Fruit fly (Drosophila melanogaster) whole organism, embryonic: ENCODE measurements around the gene CG5934.
A peak's percentile ranks its signal among the peaks of the same experiment; 100 is the strongest.

Experiments used
- Antp ChIP-seq: fragments of 200-800 bp; sonication (Bioruptor generic); optimal IDR thresholded peaks from 3 replicates; lab custom pipeline; 2016; ENCODE audit warnings: missing biosample characterization, missing genetic modification characterization
- Atf6 ChIP-seq: fragments of 200-800 bp; sonication (Bioruptor generic); IDR thresholded peaks from 2 replicates; pipeline ENCODE4 v1.3.6; 2022; ENCODE audit warnings: missing biosample characterization, missing genetic modification characterization
- BEAF-32 ChIP-seq: fragments of 200-800 bp; sonication (Bioruptor generic); optimal IDR thresholded peaks from 3 replicates; lab custom pipeline; 2017; ENCODE audit warnings: missing biosample characterization, missing genetic modification characterization, mild to moderate bottlenecking, moderate library complexity, missing genetic modification reagents
- CG10366 ChIP-seq: fragments of 200-800 bp; sonication (Bioruptor generic); IDR thresholded peaks from 2 replicates; pipeline ENCODE4 v1.3.6; 2022; ENCODE audit warnings: missing biosample characterization, missing genetic modification characterization
- CG11085 ChIP-seq: fragments of 200-800 bp; sonication (Bioruptor generic); IDR thresholded peaks from 2 replicates; pipeline ENCODE4 v1.3.6; 2022; ENCODE audit warnings: missing biosample characterization, missing genetic modification characterization
- CG11247 ChIP-seq: fragments of 200-800 bp; sonication (Bioruptor generic); IDR thresholded peaks from 2 replicates; pipeline ENCODE4 v1.3.6; 2022; ENCODE audit warnings: missing biosample characterization, missing genetic modification characterization
- CG11560 ChIP-seq: fragments of 200-800 bp; sonication (Bioruptor generic); IDR thresholded peaks from 3 replicates; pipeline ENCODE4 v1.3.6; 2022; ENCODE audit warnings: missing biosample characterization, missing genetic modification characterization
- CG11696 ChIP-seq: fragments of 200-800 bp; sonication (Bioruptor generic); IDR thresholded peaks from 2 replicates; pipeline ENCODE4 v1.3.6; 2022; ENCODE audit warnings: missing biosample characterization, missing genetic modification characterization
- CG14965 ChIP-seq: fragments of 200-800 bp; sonication (Bioruptor generic); optimal IDR thresholded peaks from 2 replicates; lab custom pipeline; 2016; ENCODE audit warnings: missing biosample characterization, missing genetic modification characterization, borderline replicate concordance
- CG15479 ChIP-seq: fragments of 200-800 bp; sonication (Bioruptor generic); optimal IDR thresholded peaks from 3 replicates; lab custom pipeline; 2019; ENCODE audit warnings: missing biosample characterization, mild to moderate bottlenecking, missing genetic modification characterization, moderate library complexity
- CG17829 ChIP-seq: fragments of 200-800 bp; optimal IDR thresholded peaks from 2 replicates; lab custom pipeline; 2019; ENCODE audit warnings: missing biosample characterization, mild to moderate bottlenecking, missing genetic modification characterization, moderate library complexity
- CG17912 ChIP-seq: fragments of 200-800 bp; sonication (Bioruptor generic); optimal IDR thresholded peaks from 2 replicates; lab custom pipeline; 2018; ENCODE audit warnings: missing biosample characterization, mild to moderate bottlenecking, missing genetic modification characterization
- CG18619 ChIP-seq: fragments of 200-800 bp; sonication (Bioruptor generic); optimal IDR thresholded peaks from 3 replicates; lab custom pipeline; 2017; ENCODE audit warnings: missing biosample characterization, mild to moderate bottlenecking, missing genetic modification characterization
- CG2120 ChIP-seq: fragments of 200-800 bp; sonication (Bioruptor generic); optimal IDR thresholded peaks from 3 replicates; lab custom pipeline; 2016; ENCODE audit warnings: missing biosample characterization, missing genetic modification characterization
- CG32767 ChIP-seq: fragments of 200-800 bp; sonication (Bioruptor generic); IDR thresholded peaks from 2 replicates; pipeline ENCODE4 v1.3.6; 2022; ENCODE audit warnings: missing biosample characterization, missing genetic modification characterization
- CG34376 ChIP-seq: fragments of 200-800 bp; sonication (Bioruptor generic); optimal IDR thresholded peaks from 2 replicates; lab custom pipeline; 2018; ENCODE audit warnings: missing biosample characterization, mild to moderate bottlenecking, missing genetic modification characterization
- CG6813 ChIP-seq: fragments of 200-800 bp; sonication (Bioruptor generic); optimal IDR thresholded peaks from 2 replicates; lab custom pipeline; 2017; ENCODE audit warnings: missing biosample characterization, missing genetic modification characterization, mild to moderate bottlenecking, moderate library complexity, missing genetic modification reagents
- CG8290 ChIP-seq, 3 experiments: fragments of 200-800 bp; sonication (Bioruptor generic); optimal IDR thresholded peaks; 2 replicates each; lab custom pipeline; 2016 to 2019; ENCODE audit warnings: missing biosample characterization in 3 of 3, missing genetic modification characterization in 3 of 3, mild to moderate bottlenecking in 2 of 3, moderate library complexity in 1 of 3
- CG8359 ChIP-seq: fragments of 200-800 bp; sonication (Bioruptor generic); optimal IDR thresholded peaks from 2 replicates; lab custom pipeline; 2017; ENCODE audit warnings: missing biosample characterization, mild to moderate bottlenecking, missing genetic modification characterization, borderline replicate concordance
- CG8388 ChIP-seq: fragments of 200-800 bp; sonication (Bioruptor generic); optimal IDR thresholded peaks from 2 replicates; lab custom pipeline; 2019; ENCODE audit warnings: missing biosample characterization, mild to moderate bottlenecking, missing genetic modification characterization, moderate library complexity
- CoRest ChIP-seq: fragments of 200-800 bp; sonication (Bioruptor generic); optimal IDR thresholded peaks from 3 replicates; lab custom pipeline; 2018; ENCODE audit warnings: missing biosample characterization, mild to moderate bottlenecking, missing genetic modification characterization, moderate library complexity
- Dref ChIP-seq: fragments of 200-800 bp; sonication (Bioruptor generic); IDR thresholded peaks from 2 replicates; pipeline ENCODE4 v1.3.6; 2022; ENCODE audit warnings: missing biosample characterization, missing genetic modification characterization
- Drgx ChIP-seq: fragments of 200-800 bp; sonication (Bioruptor generic); IDR thresholded peaks from 2 replicates; pipeline ENCODE4 v1.3.6; 2022; ENCODE audit warnings: missing biosample characterization, missing genetic modification characterization
- H2.0 ChIP-seq: fragments of 200-800 bp; sonication (Bioruptor generic); IDR thresholded peaks from 2 replicates; pipeline ENCODE4 v1.3.6; 2022; ENCODE audit warnings: missing biosample characterization, missing genetic modification characterization
- Kr ChIP-seq: fragments of 200-800 bp; sonication (Bioruptor generic); optimal IDR thresholded peaks from 2 replicates; lab custom pipeline; 2017; ENCODE audit warnings: missing biosample characterization, mild to moderate bottlenecking, missing genetic modification characterization
- MTF-1 ChIP-seq: fragments of 200-800 bp; sonication (Bioruptor generic); optimal IDR thresholded peaks from 2 replicates; lab custom pipeline; 2018; ENCODE audit warnings: missing biosample characterization, mild to moderate bottlenecking, missing genetic modification characterization, borderline replicate concordance
- Sry-δ ChIP-seq: fragments of 200-800 bp; sonication (Bioruptor generic); optimal IDR thresholded peaks from 2 replicates; lab custom pipeline; 2016; ENCODE audit warnings: missing biosample characterization, missing genetic modification characterization
- Vsx1 ChIP-seq: fragments of 200-800 bp; sonication (Bioruptor generic); optimal IDR thresholded peaks from 2 replicates; lab custom pipeline; 2017; ENCODE audit warnings: missing biosample characterization, mild to moderate bottlenecking, missing genetic modification characterization, missing genetic modification reagents
- amos ChIP-seq: fragments of 200-800 bp; sonication (Bioruptor generic); IDR thresholded peaks from 2 replicates; pipeline ENCODE4 v1.3.6; 2022; ENCODE audit warnings: missing biosample characterization, missing genetic modification characterization; ENCODE audit not compliant: partially characterized antibody
- bbx ChIP-seq: fragments of 200-800 bp; sonication (Bioruptor generic); IDR thresholded peaks from 2 replicates; pipeline ENCODE4 v1.3.6; 2022; ENCODE audit warnings: missing biosample characterization, missing genetic modification characterization; ENCODE audit not compliant: partially characterized antibody
- chinmo ChIP-seq: fragments of 200-800 bp; sonication (Bioruptor generic); IDR thresholded peaks from 4 replicates; pipeline ENCODE4 v1.3.6; 2022; ENCODE audit warnings: missing biosample characterization, missing genetic modification characterization; ENCODE audit not compliant: partially characterized antibody
- crp ChIP-seq, 2 experiments: fragments of 200-800 bp; sonication (Bioruptor generic); optimal IDR thresholded peaks; 2 replicates in 1 of 2; 3 replicates in 1 of 2; lab custom pipeline; 2017; ENCODE audit warnings: missing biosample characterization in 2 of 2, missing genetic modification characterization in 2 of 2, mild to moderate bottlenecking in 1 of 2, moderate library complexity in 1 of 2
- fd102C ChIP-seq: fragments of 200-800 bp; sonication (Bioruptor generic); optimal IDR thresholded peaks from 2 replicates; lab custom pipeline; 2018; ENCODE audit warnings: missing biosample characterization, mild to moderate bottlenecking, missing genetic modification characterization, moderate library complexity
- fu2 ChIP-seq: fragments of 200-800 bp; sonication (Bioruptor generic); optimal IDR thresholded peaks from 2 replicates; lab custom pipeline; 2016; ENCODE audit warnings: missing biosample characterization, missing genetic modification characterization
- kah ChIP-seq: fragments of 200-800 bp; sonication (Bioruptor generic); optimal IDR thresholded peaks from 2 replicates; lab custom pipeline; 2018; ENCODE audit warnings: missing biosample characterization, mild to moderate bottlenecking, missing genetic modification characterization
- kay ChIP-seq: fragments of 200-800 bp; sonication (Bioruptor generic); optimal IDR thresholded peaks from 2 replicates; lab custom pipeline; 2016; ENCODE audit warnings: missing biosample characterization, missing genetic modification characterization
- kni ChIP-seq: fragments of 200-800 bp; sonication (Bioruptor generic); optimal IDR thresholded peaks from 3 replicates; lab custom pipeline; 2017; ENCODE audit warnings: mild to moderate bottlenecking, missing biosample characterization, missing genetic modification reagents, missing genetic modification characterization
- peb ChIP-seq: fragments of 200-800 bp; sonication (Bioruptor generic); IDR thresholded peaks from 2 replicates; pipeline ENCODE4 v1.3.6; 2022; ENCODE audit warnings: missing biosample characterization, missing genetic modification characterization
- pho ChIP-seq: fragments of 200-800 bp; sonication (Bioruptor generic); optimal IDR thresholded peaks from 2 replicates; lab custom pipeline; 2016; ENCODE audit warnings: missing biosample characterization, missing genetic modification characterization
- pros ChIP-seq: fragments of 200-800 bp; sonication (Bioruptor generic); optimal IDR thresholded peaks from 3 replicates; lab custom pipeline; 2019; ENCODE audit warnings: missing biosample characterization, mild to moderate bottlenecking, missing genetic modification characterization, moderate library complexity
- pzg ChIP-seq: fragments of 200-800 bp; sonication (Bioruptor generic); optimal IDR thresholded peaks from 3 replicates; lab custom pipeline; 2018; ENCODE audit warnings: missing biosample characterization, mild to moderate bottlenecking, missing genetic modification characterization, moderate library complexity
- tll ChIP-seq, 2 experiments: fragments of 200-800 bp in 1 of 2; fragments of >200 bp in 1 of 2; sonication (Bioruptor generic) in 1 of 2; optimal IDR thresholded peaks; 2 replicates each; lab custom pipeline; 2017 to 2019; ENCODE audit warnings: missing biosample characterization in 2 of 2, missing genetic modification characterization in 2 of 2, mild to moderate bottlenecking in 1 of 2, moderate library complexity in 1 of 2
- toy ChIP-seq: fragments of 200-800 bp; sonication (Bioruptor generic); IDR thresholded peaks from 2 replicates; pipeline ENCODE4 v1.3.6; 2022; ENCODE audit warnings: missing biosample characterization, missing genetic modification characterization
- trem ChIP-seq: fragments of 200-800 bp; optimal IDR thresholded peaks from 3 replicates; lab custom pipeline; 2019; ENCODE audit warnings: missing biosample characterization, mild to moderate bottlenecking, missing genetic modification characterization, moderate library complexity
- usp ChIP-seq: fragments of >200 bp; optimal IDR thresholded peaks from 2 replicates; lab custom pipeline; 2017; ENCODE audit warnings: missing biosample characterization, missing genetic modification characterization
- vfl ChIP-seq: fragments of 200-800 bp; sonication (Bioruptor generic); optimal IDR thresholded peaks from 2 replicates; lab custom pipeline; 2016; ENCODE audit warnings: missing biosample characterization, missing genetic modification characterization
- vnd ChIP-seq: fragments of 200-800 bp; sonication (Bioruptor generic); IDR thresholded peaks from 3 replicates; pipeline ENCODE4 v1.3.6; 2022; ENCODE audit warnings: missing biosample characterization, missing genetic modification characterization; ENCODE audit not compliant: partially characterized antibody

CG5934 gene

DNA sequence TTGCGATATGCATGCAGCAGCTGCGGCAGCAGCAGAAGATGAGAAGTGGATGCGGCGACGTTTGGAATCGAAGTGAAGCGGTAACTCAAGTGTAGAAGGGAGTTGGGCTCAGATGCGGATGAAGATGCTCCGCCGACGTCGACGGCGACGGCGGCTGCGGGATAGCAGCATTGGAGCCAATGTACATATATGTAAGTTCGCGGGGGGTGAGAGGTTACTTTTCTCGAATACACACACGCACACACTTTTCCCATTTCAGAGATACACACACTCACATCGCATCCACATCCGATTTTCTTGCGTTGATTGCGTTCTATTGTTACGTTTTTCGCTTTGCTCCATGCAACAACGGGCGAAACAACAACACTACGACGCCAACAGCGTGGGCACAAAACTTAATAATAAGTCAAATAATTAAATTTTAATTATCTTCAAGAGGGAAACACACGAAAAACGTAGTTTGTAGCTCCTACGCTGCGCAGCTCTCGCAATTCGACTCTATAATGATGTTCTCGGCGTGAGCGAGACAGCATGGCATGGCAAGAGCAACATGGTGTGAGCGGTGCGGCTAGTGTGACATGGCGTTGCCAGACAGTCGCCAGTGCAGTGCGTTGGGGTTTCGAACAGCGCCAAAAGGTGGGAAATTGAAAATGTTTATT lies 28.6 kb upstream of the CG5934 start, which contains the start of gene CG18766 (continued):
- TF ChIP-seq Vsx1 (GFP tag; lab: Kevin White, UChicago), result no peak
- TF ChIP-seq tll (GFP tag; optimal IDR thresholded peaks at IDR 0.05; lab: Kevin White, UChicago), result peak in 1 of 2 experiments; percentile 47
- no peak for TF ChIP-seq bbx (GFP tag; lab: Robert Waterston, UW)
- no peak for TF ChIP-seq CG11085 (GFP tag; lab: Robert Waterston, UW)
- TF ChIP-seq Kr (GFP tag; lab: Kevin White, UChicago), result no peak
- TF ChIP-seq CG11247 (GFP tag; lab: Robert Waterston, UW), result no peak
- TF ChIP-seq peb (GFP tag; lab: Robert Waterston, UW), result 0 out of 2 replicates have a peak, but pooled peaks have one; percentile 15
- TF ChIP-seq CG14965 (GFP tag; lab: Kevin White, UChicago), result no peak
- TF ChIP-seq kni, result no peak
- TF ChIP-seq CG18619 (GFP tag; lab: Kevin White, UChicago), result no peak
- no peak for TF ChIP-seq CG17829 (tag; lab: Kevin White, UChicago)
- no peak for TF ChIP-seq toy (GFP tag; lab: Robert Waterston, UW)
- TF ChIP-seq pho (GFP tag; lab: Kevin White, UChicago), result peak; percentile 45
- TF ChIP-seq vnd (GFP tag; lab: Robert Waterston, UW), result no peak
- TF ChIP-seq vfl (GFP tag; lab: Kevin White, UChicago), result no peak
- TF ChIP-seq pzg (GFP tag; lab: Kevin White, UChicago), result peak; percentile 82
- no peak for TF ChIP-seq CG11696
- no peak for TF ChIP-seq MTF-1 (GFP tag; lab: Kevin White, UChicago)
- TF ChIP-seq CG2120, result peak; percentile 37
- TF ChIP-seq Drgx (GFP tag; lab: Robert Waterston, UW), result peak; percentile 10; the same call in 1 of the 2 replicates
- TF ChIP-seq fu2 (GFP tag; lab: Kevin White, UChicago), result peak; percentile 15
- peak; percentile 41 for TF ChIP-seq BEAF-32 (GFP tag; lab: Kevin White, UChicago)
- TF ChIP-seq CG11560 (tag; lab: Robert Waterston, UW), result no peak
- TF ChIP-seq H2.0 (GFP tag; lab: Robert Waterston, UW), result no peak
- TF ChIP-seq Sry-δ, result peak; percentile 56
- TF ChIP-seq CG34376 (GFP tag; lab: Kevin White, UChicago), result peak; percentile 10
- TF ChIP-seq CG10366 (GFP tag; lab: Robert Waterston, UW), result no peak
- peak; percentile 51 for TF ChIP-seq CG32767 (GFP tag; lab: Robert Waterston, UW)
- peak; percentile 4 for TF ChIP-seq pros (GFP tag; lab: Kevin White, UChicago)
- TF ChIP-seq CG8359 (GFP tag; lab: Kevin White, UChicago), result no peak
- TF ChIP-seq CG6813 (GFP tag; lab: Kevin White, UChicago), result no peak
- peak; percentile 27; the same call in 1 of the 2 replicates for TF ChIP-seq Atf6 (GFP tag; lab: Robert Waterston, UW)
- peak; percentile 45 for TF ChIP-seq amos
- TF ChIP-seq Antp, result peak; percentile 49
- TF ChIP-seq kah (GFP tag; lab: Kevin White, UChicago), result peak; percentile 42
- no peak for TF ChIP-seq kay (GFP tag; lab: Kevin White, UChicago)
- peak; percentile 47 for TF ChIP-seq trem (tag; lab: Kevin White, UChicago)
- TF ChIP-seq usp (GFP tag; lab: Kevin White, UChicago), result no peak
- TF ChIP-seq chinmo (GFP tag; lab: Robert Waterston, UW), result peak; percentile 60; the same call in 1 of the 4 replicates
- no peak for TF ChIP-seq CG8388
- TF ChIP-seq CoRest, result peak; percentile 23
- TF ChIP-seq fd102C (GFP tag; lab: Kevin White, UChicago), result no peak
- TF ChIP-seq CG17912 (GFP tag; lab: Kevin White, UChicago), result no peak
- peak in 1 of 2 experiments; percentile 20 for TF ChIP-seq crp (GFP tag; optimal IDR thresholded peaks at IDR 0.05; lab: Kevin White, UChicago)
- TF ChIP-seq CG8290 (GFP tag; optimal IDR thresholded peaks at IDR 0.05; lab: Kevin White, UChicago), result peak; percentile 8
- TF ChIP-seq CG8290 (tag; optimal IDR thresholded peaks at IDR 0.05; lab: Kevin White, UChicago), result peak in 1 of 2 experiments; percentile 67
- peak; percentile 39; the same call in 1 of the 2 replicates for TF ChIP-seq Dref (GFP tag; lab: Robert Waterston, UW)
- peak; percentile 32 for TF ChIP-seq CG15479 (GFP tag; lab: Kevin White, UChicago)
